Worm (Caenorhabditis elegans) whole organism, young adult: ENCODE data around the gene ZC190.10.

Experiments
- B0261.1 ChIP-seq: sonication (generic microtip); optimal IDR thresholded peaks from 2 replicates; lab custom pipeline; 2016; ENCODE audit warnings: mild to moderate bottlenecking, missing genetic modification characterization, moderate library complexity, missing compliant biosample characterization
- F10E7.11 ChIP-seq: sonication (generic microtip); optimal IDR thresholded peaks from 2 replicates; lab custom pipeline; 2017; ENCODE audit warnings: mild to moderate bottlenecking, missing genetic modification characterization, moderate library complexity, missing compliant biosample characterization
- T07F8.4 ChIP-seq: sonication (generic microtip); optimal IDR thresholded peaks from 2 replicates; lab custom pipeline; 2016; ENCODE audit warnings: mild to moderate bottlenecking, missing genetic modification characterization, moderate library complexity, missing compliant biosample characterization
- ama-1 ChIP-seq, 3 experiments: fragments of 150-350 bp in 1 of 3; sonication (generic microtip) in 2 of 3; optimal IDR thresholded peaks; 2 replicates each; lab custom pipeline; 2014 to 2018; ENCODE audit warnings: missing biosample characterization in 2 of 3, missing genetic modification characterization in 2 of 3, missing genetic modification reagents in 2 of 3
- attf-5 ChIP-seq: fragments of 200-800 bp; sonication (Bioruptor generic); optimal IDR thresholded peaks from 2 replicates; lab custom pipeline; 2018; ENCODE audit warnings: mild to moderate bottlenecking, missing genetic modification characterization, missing compliant biosample characterization
- cebp-2 ChIP-seq: fragments of 200-800 bp; sonication (Bioruptor generic); IDR thresholded peaks from 2 replicates; pipeline ENCODE4 v1.3.6; 2022; ENCODE audit warnings: missing genetic modification characterization, missing compliant biosample characterization
- let-526 ChIP-seq: fragments of 200-800 bp; sonication (Bioruptor generic); IDR thresholded peaks from 2 replicates; pipeline ENCODE4 v1.3.6; 2022; ENCODE audit warnings: missing genetic modification reagents, missing genetic modification characterization, missing compliant biosample characterization
- nfya-1 ChIP-seq: sonication (generic microtip); optimal IDR thresholded peaks from 2 replicates; lab custom pipeline; 2017; ENCODE audit warnings: antibody characterized with exemption, missing compliant biosample characterization, missing genetic modification characterization, borderline replicate concordance; ENCODE audit not compliant: insufficient read depth
- nfyb-1 ChIP-seq: fragments of 200-800 bp; sonication (Bioruptor generic); IDR thresholded peaks from 2 replicates; pipeline ENCODE4 v1.3.6; 2022; ENCODE audit warnings: missing genetic modification reagents, missing genetic modification characterization, missing compliant biosample characterization
- rcor-1 ChIP-seq: fragments of 200-800 bp; sonication (Bioruptor generic); IDR thresholded peaks from 2 replicates; pipeline ENCODE4 v1.3.6; 2022; ENCODE audit warnings: missing genetic modification reagents, missing genetic modification characterization, missing compliant biosample characterization
- snpc-4 ChIP-seq, 5 experiments: fragments of 150-350 bp in 1 of 5; sonication (generic microtip) in 4 of 5; optimal IDR thresholded peaks; 2 replicates each; lab custom pipeline; 2014 to 2018; ENCODE audit warnings: missing genetic modification characterization in 5 of 5, missing biosample characterization in 3 of 5, antibody characterized with exemption in 2 of 5, mild to moderate bottlenecking in 2 of 5, missing compliant biosample characterization in 2 of 5, missing genotype in 2 of 5, moderate library complexity in 2 of 5, missing genetic modification reagents in 1 of 5
- tlf-1 ChIP-seq: fragments of 200-800 bp; sonication (Bioruptor generic); optimal IDR thresholded peaks from 2 replicates; lab custom pipeline; 2018; ENCODE audit warnings: mild to moderate bottlenecking, missing genetic modification characterization, missing compliant biosample characterization
- ztf-28 ChIP-seq: fragments of 200-800 bp; sonication (Bioruptor generic); IDR thresholded peaks from 2 replicates; pipeline ENCODE4 v1.3.6; 2022; ENCODE audit warnings: missing genetic modification reagents, missing genetic modification characterization, missing compliant biosample characterization
- ztf-6 ChIP-seq: fragments of 200-800 bp; sonication (Bioruptor generic); IDR thresholded peaks from 2 replicates; pipeline ENCODE4 v1.3.6; 2022; ENCODE audit warnings: missing genetic modification reagents, missing genetic modification characterization, missing compliant biosample characterization

ce11 chrV:8730991-8731390 is 34.9 kb upstream of the ZC190.10 start:
- TF ChIP-seq cebp-2 (GFP tag; lab: Robert Waterston, UW) = no peak
- TF ChIP-seq nfya-1 (tag; lab: Kevin White, UChicago) = no peak
- TF ChIP-seq nfyb-1 (GFP tag; lab: Robert Waterston, UW) = no peak
- TF ChIP-seq rcor-1 (GFP tag; lab: Robert Waterston, UW) = no peak
- TF ChIP-seq ama-1 (optimal IDR thresholded peaks at IDR 0.05; lab: Kevin White, UChicago) = no peak
- no peak for TF ChIP-seq ama-1 (GFP tag; optimal IDR thresholded peaks at IDR 0.05; lab: Kevin White, UChicago)
- TF ChIP-seq snpc-4 (GFP tag; optimal IDR thresholded peaks at IDR 0.05; lab: Kevin White, UChicago) = no peak
- no peak for TF ChIP-seq snpc-4 (tag; optimal IDR thresholded peaks at IDR 0.05; lab: Kevin White, UChicago)
- TF ChIP-seq ztf-28 (GFP tag; lab: Robert Waterston, UW) = no peak
- TF ChIP-seq ztf-6 = no peak
- TF ChIP-seq F10E7.11 (tag; lab: Kevin White, UChicago) = no peak
- no peak for TF ChIP-seq let-526
- no peak for TF ChIP-seq attf-5 (GFP tag; lab: Kevin White, UChicago)
- no peak for TF ChIP-seq B0261.1 (tag; lab: Kevin White, UChicago)
- TF ChIP-seq T07F8.4 (tag; lab: Kevin White, UChicago) = no peak
- no peak for TF ChIP-seq tlf-1
